Fruit fly (Drosophila melanogaster): Measurements from ENCODE around the gene CG2126.
A peak's percentile ranks its signal among the peaks of the same experiment; 100 is the strongest.

CG2126 gene

dm6 chr3R:31745629-31746081, 30.8 kb downstream of the CG2126 start, which contains the start of gene awd (continued):
- TF ChIP-seq CG4617 (GFP tag; optimal IDR thresholded peaks at IDR 0.05; ENCODE audit: borderline replicate concordance) (peak; percentile 48), CG7271 (tag; optimal IDR thresholded peaks at IDR 0.05) (no peak), CG1647 (GFP tag; optimal IDR thresholded peaks at IDR 0.05) (no peak), CG4424 (GFP tag; optimal IDR thresholded peaks at IDR 0.05) (no peak), tx (GFP tag; optimal IDR thresholded peaks at IDR 0.05) (no peak), Jarid2 (GFP tag; optimal IDR thresholded peaks at IDR 0.05) (no peak), CG30020 (tag; optimal IDR thresholded peaks at IDR 0.05) (no peak), CG6272 (GFP tag; IDR thresholded peaks at IDR 0.05) (no peak), cas (GFP tag; IDR thresholded peaks at IDR 0.05) (no peak), CG17912 (GFP tag; optimal IDR thresholded peaks at IDR 0.05) (no peak), seq (GFP tag; IDR thresholded peaks at IDR 0.05) (no peak), sisA (GFP tag; IDR thresholded peaks at IDR 0.05) (no peak), CG3281 (GFP tag; optimal IDR thresholded peaks at IDR 0.05) (peak; percentile 34), Xrp1 (GFP tag; IDR thresholded peaks at IDR 0.05) (no peak), pfk (GFP tag; optimal IDR thresholded peaks at IDR 0.05) (peak; percentile 30), amos (GFP tag; IDR thresholded peaks at IDR 0.05; ENCODE audit: partially characterized antibody) (peak; percentile 25; the same call in 1 of the 2 replicates), lilli (GFP tag; optimal IDR thresholded peaks at IDR 0.05) (no peak), gt (GFP tag; IDR thresholded peaks at IDR 0.05) (no peak), grau (tag; optimal IDR thresholded peaks at IDR 0.05) (peak; percentile 11), CG9727 (GFP tag; optimal IDR thresholded peaks at IDR 0.05) (no peak), CG9876 (GFP tag; optimal IDR thresholded peaks at IDR 0.05) (no peak), CG2120 (GFP tag; optimal IDR thresholded peaks at IDR 0.05) (no peak), D19B (GFP tag; optimal IDR thresholded peaks at IDR 0.05) (no peak), CG4820 (GFP tag; optimal IDR thresholded peaks at IDR 0.05) (no peak), CG4404 (GFP tag; IDR thresholded peaks at IDR 0.05) (no peak), sr (GFP tag; IDR thresholded peaks at IDR 0.05) (no peak), croc (GFP tag; conservative IDR thresholded peaks at IDR 0.05) (no peak), CG8290 (GFP tag; optimal IDR thresholded peaks at IDR 0.05) (no peak), CG8290 (tag; optimal IDR thresholded peaks at IDR 0.05) (peak in 1 of 2 experiments; percentile 40), pzg (GFP tag; optimal IDR thresholded peaks at IDR 0.05) (peak; percentile 81), CG32767 (GFP tag; IDR thresholded peaks at IDR 0.05) (no peak), exex (tag; optimal IDR thresholded peaks at IDR 0.05) (peak; percentile 25), Atf-2 (GFP tag; optimal IDR thresholded peaks at IDR 0.05) (no peak), unc-4 (GFP tag; IDR thresholded peaks at IDR 0.05; ENCODE audit: partially characterized antibody) (0 out of 2 replicates have a peak, but pooled peaks have one; percentile 18), Scr (GFP tag; IDR thresholded peaks at IDR 0.05; ENCODE audit: partially characterized antibody) (0 out of 2 replicates have a peak, but pooled peaks have one; percentile 10), lab (GFP tag; optimal IDR thresholded peaks at IDR 0.05) (no peak), wek (GFP tag; optimal IDR thresholded peaks at IDR 0.05) (no peak), tna (GFP tag; IDR thresholded peaks at IDR 0.05; ENCODE audit: partially characterized antibody) (peak; percentile 15; the same call in 1 of the 2 replicates), CG17612 (GFP tag; IDR thresholded peaks at IDR 0.05) (no peak), tio (GFP tag; optimal IDR thresholded peaks at IDR 0.05) (no peak), bigmax (GFP tag; optimal IDR thresholded peaks at IDR 0.05) (peak; percentile 95), yki (optimal IDR thresholded peaks at IDR 0.05) (no peak), scrt (GFP tag; optimal IDR thresholded peaks at IDR 0.05) (peak; percentile 16), MESR4 (GFP tag; optimal IDR thresholded peaks at IDR 0.05) (peak; percentile 89), CG17186 (GFP tag; optimal IDR thresholded peaks at IDR 0.05) (peak; percentile 60), CG10462 (GFP tag; optimal IDR thresholded peaks at IDR 0.05) (no peak), CG13287 (GFP tag; IDR thresholded peaks at IDR 0.05; ENCODE audit: partially characterized antibody) (peak; percentile 23; the same call in 1 of the 2 replicates), ewg (GFP tag; optimal IDR thresholded peaks at IDR 0.05) (no peak), CG32772 (GFP tag; IDR thresholded peaks at IDR 0.05) (no peak), rib (GFP tag; IDR thresholded peaks at IDR 0.05) (peak; percentile 90), Drgx (GFP tag; IDR thresholded peaks at IDR 0.05) (no peak)

All from whole organism, embryonic.